Fruit fly (Drosophila melanogaster) whole organism, embryonic: ENCODE results near the gene wit.

Experiments
- Blimp-1 ChIP-seq: fragments of 200-800 bp; sonication (Bioruptor generic); optimal IDR thresholded peaks from 3 replicates; lab custom pipeline; 2018; ENCODE audit warnings: missing biosample characterization, missing genetic modification characterization, mild to moderate bottlenecking, moderate library complexity, missing genetic modification reagents
- CG11093 ChIP-seq: fragments of 200-800 bp; sonication (Bioruptor generic); IDR thresholded peaks from 3 replicates; pipeline ENCODE4 v1.3.6; 2022; ENCODE audit warnings: missing biosample characterization, missing genetic modification characterization
- CG12219 ChIP-seq: fragments of 200-800 bp; sonication (Bioruptor generic); optimal IDR thresholded peaks from 3 replicates; lab custom pipeline; 2018; ENCODE audit warnings: missing biosample characterization, mild to moderate bottlenecking, missing genetic modification characterization
- CG13123 ChIP-seq: fragments of 200-800 bp; sonication (Bioruptor generic); optimal IDR thresholded peaks from 2 replicates; lab custom pipeline; 2016; ENCODE audit warnings: missing biosample characterization, missing genetic modification characterization
- CG15011 ChIP-seq: fragments of 200-800 bp; sonication (Bioruptor generic); optimal IDR thresholded peaks from 3 replicates; lab custom pipeline; 2018; ENCODE audit warnings: missing biosample characterization, mild to moderate bottlenecking, missing genetic modification characterization
- CG1529 ChIP-seq: fragments of 200-800 bp; sonication (Bioruptor generic); optimal IDR thresholded peaks from 3 replicates; lab custom pipeline; 2018; ENCODE audit warnings: missing biosample characterization, missing genetic modification characterization
- CG17361 ChIP-seq: fragments of 200-800 bp; sonication (Bioruptor generic); IDR thresholded peaks from 3 replicates; pipeline ENCODE4 v1.3.6; 2022; ENCODE audit warnings: missing biosample characterization, missing genetic modification characterization
- CG18599 ChIP-seq: fragments of 200-800 bp; sonication (Bioruptor generic); optimal IDR thresholded peaks from 3 replicates; lab custom pipeline; 2017; ENCODE audit warnings: missing biosample characterization, missing genetic modification characterization, mild to moderate bottlenecking, moderate library complexity, missing genetic modification reagents
- CG18764 ChIP-seq: fragments of 200-800 bp; sonication (Bioruptor generic); optimal IDR thresholded peaks from 3 replicates; lab custom pipeline; 2016; ENCODE audit warnings: missing biosample characterization, missing genetic modification characterization
- CG2199 ChIP-seq: fragments of 200-800 bp; sonication (Bioruptor generic); IDR thresholded peaks from 3 replicates; pipeline ENCODE4 v1.3.6; 2022; ENCODE audit warnings: missing biosample characterization, missing genetic modification characterization
- CG2678 ChIP-seq: fragments of 200-800 bp; sonication (Bioruptor generic); optimal IDR thresholded peaks from 3 replicates; lab custom pipeline; 2019; ENCODE audit warnings: missing biosample characterization, mild to moderate bottlenecking, missing genetic modification characterization, moderate library complexity
- CG31441 ChIP-seq: fragments of 200-800 bp; sonication (Bioruptor generic); IDR thresholded peaks from 2 replicates; pipeline ENCODE4 v1.3.6; 2022; ENCODE audit warnings: missing biosample characterization, missing genetic modification characterization
- CG32772 ChIP-seq: fragments of 200-800 bp; sonication (Bioruptor generic); IDR thresholded peaks from 2 replicates; pipeline ENCODE4 v1.3.6; 2022; ENCODE audit warnings: missing biosample characterization, missing genetic modification characterization
- CG3838 ChIP-seq: fragments of 200-800 bp; sonication (Bioruptor generic); optimal IDR thresholded peaks from 3 replicates; lab custom pipeline; 2016; ENCODE audit warnings: missing biosample characterization, missing genetic modification characterization
- CG4617 ChIP-seq: fragments of 200-800 bp; sonication (Bioruptor generic); optimal IDR thresholded peaks from 3 replicates; lab custom pipeline; 2016; ENCODE audit warnings: missing biosample characterization, missing genetic modification characterization, borderline replicate concordance
- CG4707 ChIP-seq: fragments of 200-800 bp; sonication (Bioruptor generic); optimal IDR thresholded peaks from 2 replicates; lab custom pipeline; 2018; ENCODE audit warnings: missing biosample characterization, mild to moderate bottlenecking, missing genetic modification characterization, moderate library complexity
- CG6791 ChIP-seq: fragments of 200-800 bp; sonication (Bioruptor generic); IDR thresholded peaks from 3 replicates; pipeline ENCODE4 v1.3.6; 2022; ENCODE audit warnings: missing biosample characterization, missing genetic modification characterization; ENCODE audit not compliant: partially characterized antibody
- CG7357 ChIP-seq: fragments of 200-800 bp; sonication (Bioruptor generic); IDR thresholded peaks from 3 replicates; pipeline ENCODE4 v1.3.6; 2022; ENCODE audit warnings: missing biosample characterization, missing genetic modification characterization
- CG7556 ChIP-seq: fragments of 200-800 bp; sonication (Bioruptor generic); optimal IDR thresholded peaks from 2 replicates; lab custom pipeline; 2017; ENCODE audit warnings: missing biosample characterization, mild to moderate bottlenecking, missing genetic modification characterization
- CG8290 ChIP-seq, 3 experiments: fragments of 200-800 bp; sonication (Bioruptor generic); optimal IDR thresholded peaks; 2 replicates each; lab custom pipeline; 2016 to 2019; ENCODE audit warnings: missing biosample characterization in 3 of 3, missing genetic modification characterization in 3 of 3, mild to moderate bottlenecking in 2 of 3, moderate library complexity in 1 of 3
- D19A ChIP-seq: fragments of 200-800 bp; optimal IDR thresholded peaks from 3 replicates; lab custom pipeline; 2019; ENCODE audit warnings: missing biosample characterization, mild to moderate bottlenecking, missing genetic modification characterization, moderate library complexity
- ERR ChIP-seq: fragments of 200-800 bp; sonication (Bioruptor generic); optimal IDR thresholded peaks from 2 replicates; lab custom pipeline; 2016; ENCODE audit warnings: missing biosample characterization, missing genetic modification characterization
- H2.0 ChIP-seq: fragments of 200-800 bp; sonication (Bioruptor generic); IDR thresholded peaks from 2 replicates; pipeline ENCODE4 v1.3.6; 2022; ENCODE audit warnings: missing biosample characterization, missing genetic modification characterization
- HmgD ChIP-seq: fragments of 200-800 bp; sonication (Bioruptor generic); optimal IDR thresholded peaks from 3 replicates; lab custom pipeline; 2016; ENCODE audit warnings: missing biosample characterization, missing genetic modification characterization
- Hr39 ChIP-seq: fragments of >200 bp; optimal IDR thresholded peaks from 2 replicates; lab custom pipeline; 2017
- Pdp1 ChIP-seq, 2 experiments: fragments of 200-800 bp; sonication (Bioruptor generic); optimal IDR thresholded peaks; 3 replicates each; lab custom pipeline; 2016; ENCODE audit warnings: missing biosample characterization in 2 of 2, missing genetic modification characterization in 2 of 2, mild to moderate bottlenecking in 1 of 2, moderate library complexity in 1 of 2
- Taf1 ChIP-seq: fragments of 200-800 bp; sonication (Bioruptor generic); IDR thresholded peaks from 2 replicates; pipeline ENCODE4 v1.3.6; 2022; ENCODE audit warnings: missing biosample characterization, missing genetic modification characterization
- Vsx1 ChIP-seq: fragments of 200-800 bp; sonication (Bioruptor generic); optimal IDR thresholded peaks from 2 replicates; lab custom pipeline; 2017; ENCODE audit warnings: missing biosample characterization, mild to moderate bottlenecking, missing genetic modification characterization, missing genetic modification reagents
- YL-1 ChIP-seq: fragments of 200-800 bp; sonication (Bioruptor generic); optimal IDR thresholded peaks from 3 replicates; lab custom pipeline; 2017; ENCODE audit warnings: missing biosample characterization, mild to moderate bottlenecking, missing genetic modification characterization
- amos ChIP-seq: fragments of 200-800 bp; sonication (Bioruptor generic); IDR thresholded peaks from 2 replicates; pipeline ENCODE4 v1.3.6; 2022; ENCODE audit warnings: missing biosample characterization, missing genetic modification characterization; ENCODE audit not compliant: partially characterized antibody
- eyg ChIP-seq: fragments of 200-800 bp; sonication (Bioruptor generic); optimal IDR thresholded peaks from 3 replicates; lab custom pipeline; 2016; ENCODE audit warnings: missing biosample characterization, missing genetic modification characterization
- fd102C ChIP-seq: fragments of 200-800 bp; sonication (Bioruptor generic); optimal IDR thresholded peaks from 2 replicates; lab custom pipeline; 2018; ENCODE audit warnings: missing biosample characterization, mild to moderate bottlenecking, missing genetic modification characterization, moderate library complexity
- gt ChIP-seq: fragments of 200-800 bp; sonication (Bioruptor generic); IDR thresholded peaks from 2 replicates; pipeline ENCODE4 v1.3.6; 2022; ENCODE audit warnings: missing biosample characterization, missing genetic modification characterization
- hth ChIP-seq: fragments of >200 bp; optimal IDR thresholded peaks from 2 replicates; lab custom pipeline; 2017; ENCODE audit warnings: inconsistent platforms
- ken ChIP-seq: fragments of 200-800 bp; sonication (Bioruptor generic); IDR thresholded peaks from 3 replicates; pipeline ENCODE4 v1.3.6; 2022; ENCODE audit warnings: missing biosample characterization, missing genetic modification characterization
- lola ChIP-seq, 3 experiments: fragments of >200 bp in 2 of 3; fragments of 200-800 bp in 1 of 3; sonication (Bioruptor generic) in 1 of 3; optimal IDR thresholded peaks; 2 replicates each; lab custom pipeline; 2017 to 2019; ENCODE audit warnings: missing biosample characterization in 3 of 3, missing genetic modification characterization in 3 of 3, mild to moderate bottlenecking in 1 of 3, moderate library complexity in 1 of 3
- lov ChIP-seq, 2 experiments: fragments of 200-800 bp in 1 of 2; fragments of >200 bp in 1 of 2; sonication (Bioruptor generic) in 1 of 2; IDR thresholded peaks in 1 of 2; optimal IDR thresholded peaks in 1 of 2; 2 replicates in 1 of 2; 3 replicates in 1 of 2; pipeline versions ENCODE4 v1.3.6 to Lab custom; 2017 to 2022; ENCODE audit warnings: missing biosample characterization in 1 of 2, missing genetic modification characterization in 1 of 2
- mirr ChIP-seq: fragments of 200-800 bp; sonication (Bioruptor generic); optimal IDR thresholded peaks from 3 replicates; lab custom pipeline; 2018; ENCODE audit warnings: missing biosample characterization, mild to moderate bottlenecking, missing genetic modification characterization
- nau ChIP-seq: fragments of 200-800 bp; sonication (Bioruptor generic); optimal IDR thresholded peaks from 3 replicates; lab custom pipeline; 2017; ENCODE audit warnings: missing biosample characterization, mild to moderate bottlenecking, missing genetic modification characterization, missing genetic modification reagents
- nom ChIP-seq: fragments of 200-800 bp; sonication (Bioruptor generic); optimal IDR thresholded peaks from 2 replicates; lab custom pipeline; 2017; ENCODE audit warnings: missing biosample characterization, missing genetic modification characterization, mild to moderate bottlenecking, moderate library complexity, missing genetic modification reagents
- p53 ChIP-seq: fragments of 200-800 bp; sonication (Bioruptor generic); optimal IDR thresholded peaks from 2 replicates; lab custom pipeline; 2016; ENCODE audit warnings: missing biosample characterization, missing genetic modification characterization
- repo ChIP-seq: fragments of 200-800 bp; sonication (Bioruptor generic); optimal IDR thresholded peaks from 2 replicates; lab custom pipeline; 2016; ENCODE audit warnings: missing biosample characterization, missing genetic modification characterization
- slou ChIP-seq: fragments of 200-800 bp; sonication (Bioruptor generic); optimal IDR thresholded peaks from 3 replicates; lab custom pipeline; 2016; ENCODE audit warnings: missing biosample characterization, missing genetic modification characterization
- ssp ChIP-seq: fragments of 200-800 bp; sonication (Bioruptor generic); IDR thresholded peaks from 2 replicates; pipeline ENCODE4 v1.3.6; 2022; ENCODE audit warnings: missing biosample characterization, missing genetic modification characterization
- tio ChIP-seq: fragments of 200-800 bp; sonication (Bioruptor generic); optimal IDR thresholded peaks from 2 replicates; lab custom pipeline; 2017; ENCODE audit warnings: missing biosample characterization, missing genetic modification characterization, inconsistent platforms
- trem ChIP-seq: fragments of 200-800 bp; optimal IDR thresholded peaks from 3 replicates; lab custom pipeline; 2019; ENCODE audit warnings: missing biosample characterization, mild to moderate bottlenecking, missing genetic modification characterization, moderate library complexity
- ttk ChIP-seq: fragments of 200-800 bp; sonication (Bioruptor generic); IDR thresholded peaks from 2 replicates; pipeline ENCODE4 v2.1.2; 2022; ENCODE audit warnings: missing biosample characterization, missing genetic modification characterization
- vvl ChIP-seq: fragments of 200-800 bp; sonication (Bioruptor generic); IDR thresholded peaks from 2 replicates; pipeline ENCODE4 v1.3.6; 2022; ENCODE audit warnings: missing biosample characterization, missing genetic modification characterization
- wek ChIP-seq: fragments of 200-800 bp; sonication (Bioruptor generic); optimal IDR thresholded peaks from 3 replicates; lab custom pipeline; 2018; ENCODE audit warnings: missing biosample characterization, mild to moderate bottlenecking, missing genetic modification characterization, moderate library complexity
- wor ChIP-seq: fragments of 200-800 bp; sonication (Bioruptor generic); IDR thresholded peaks from 2 replicates; pipeline ENCODE4 v1.3.6; 2022; ENCODE audit warnings: missing biosample characterization, missing genetic modification characterization
- zfh2 ChIP-seq: fragments of 200-800 bp; sonication (Bioruptor generic); optimal IDR thresholded peaks from 2 replicates; lab custom pipeline; 2016; ENCODE audit warnings: missing biosample characterization, missing genetic modification characterization

wit gene

DNA sequence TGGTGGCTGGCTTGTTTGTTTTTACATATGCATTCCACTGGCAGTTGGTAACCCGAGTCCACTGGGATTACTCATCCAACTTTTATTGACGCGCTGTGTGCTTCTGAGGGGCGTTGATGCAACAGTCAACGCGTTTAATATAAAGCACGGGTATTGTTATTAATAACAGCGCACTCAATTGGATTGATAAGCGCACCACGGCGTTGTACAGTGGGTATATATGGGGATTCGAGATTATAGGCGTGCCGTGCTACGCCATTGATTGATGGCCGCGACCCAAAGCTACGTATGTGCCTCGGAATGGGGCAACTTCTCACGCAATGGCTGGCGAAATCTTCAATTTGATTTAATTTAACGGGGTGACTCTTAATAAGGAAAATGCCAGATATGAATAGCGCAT, 35.6 kb upstream of the wit start (continued):
- TF ChIP-seq tio (no peak), CG18599 (GFP tag; lab: Kevin White, UChicago) (no peak), lola (GFP tag; optimal IDR thresholded peaks at IDR 0.05; lab: Kevin White, UChicago) (no peak), H2.0 (GFP tag; lab: Robert Waterston, UW) (no peak), CG15011 (GFP tag; lab: Kevin White, UChicago) (no peak), CG7556 (GFP tag; lab: Kevin White, UChicago) (no peak), CG12219 (no peak), ttk (no peak), CG4617 (no peak), hth (lab: Kevin White, UChicago) (no peak), amos (GFP tag; lab: Robert Waterston, UW) (no peak), D19A (no peak), CG2199 (GFP tag; lab: Robert Waterston, UW) (0 out of 3 replicates have a peak, but pooled peaks have one; percentile 49), trem (tag; lab: Kevin White, UChicago) (no peak), Pdp1 (GFP tag; optimal IDR thresholded peaks at IDR 0.05; lab: Kevin White, UChicago) (peak in 1 of 2 experiments; percentile 36), slou (GFP tag; lab: Kevin White, UChicago) (no peak), Blimp-1 (no peak), fd102C (GFP tag; lab: Kevin White, UChicago) (no peak), lov (optimal IDR thresholded peaks at IDR 0.05; lab: Kevin White, UChicago) (no peak), lov (GFP tag; IDR thresholded peaks at IDR 0.05; lab: Robert Waterston, UW) (0 out of 3 replicates have a peak, but pooled peaks have one; percentile 34), CG6791 (GFP tag; lab: Robert Waterston, UW) (no peak), CG1529 (no peak), Vsx1 (GFP tag; lab: Kevin White, UChicago) (no peak), ken (GFP tag; lab: Robert Waterston, UW) (no peak), CG11093 (GFP tag; lab: Robert Waterston, UW) (no peak), CG17361 (GFP tag; lab: Robert Waterston, UW) (no peak), CG2678 (tag; lab: Kevin White, UChicago) (no peak), ERR (no peak), CG31441 (no peak), eyg (no peak), zfh2 (GFP tag; lab: Kevin White, UChicago) (no peak), wek (GFP tag; lab: Kevin White, UChicago) (peak; percentile 5), CG13123 (GFP tag; lab: Kevin White, UChicago) (no peak), YL-1 (peak; percentile 1), mirr (GFP tag; lab: Kevin White, UChicago) (no peak), CG7357 (GFP tag; lab: Robert Waterston, UW) (no peak), ssp (GFP tag; lab: Robert Waterston, UW) (no peak), repo (no peak), CG18764 (GFP tag; lab: Kevin White, UChicago) (no peak), CG8290 (GFP tag; optimal IDR thresholded peaks at IDR 0.05; lab: Kevin White, UChicago) (no peak), CG8290 (tag; optimal IDR thresholded peaks at IDR 0.05; lab: Kevin White, UChicago) (peak in 1 of 2 experiments; percentile 27), CG32772 (no peak), Hr39 (lab: Kevin White, UChicago) (no peak), Taf1 (GFP tag; lab: Robert Waterston, UW) (no peak), nau (no peak), HmgD (GFP tag; lab: Kevin White, UChicago) (no peak), vvl (peak; percentile 25; the same call in 1 of the 2 replicates), nom (peak; percentile 24), wor (GFP tag; lab: Robert Waterston, UW) (no peak), CG4707 (GFP tag; lab: Kevin White, UChicago) (peak; percentile 46), gt (GFP tag; lab: Robert Waterston, UW) (no peak), p53 (GFP tag; lab: Kevin White, UChicago) (no peak), CG3838 (GFP tag; lab: Kevin White, UChicago) (no peak)
